Fruit fly (Drosophila melanogaster) whole organism, embryonic: ENCODE measurements around the gene CG4009.

Experiments used
- CG13296 ChIP-seq: fragments of 200-800 bp; sonication (Bioruptor generic); optimal IDR thresholded peaks from 3 replicates; lab custom pipeline; 2018; ENCODE audit warnings: missing biosample characterization, mild to moderate bottlenecking, missing genetic modification characterization
- CG15514 ChIP-seq: fragments of 200-800 bp; sonication (Bioruptor generic); optimal IDR thresholded peaks from 3 replicates; lab custom pipeline; 2017; ENCODE audit warnings: missing biosample characterization, missing genetic modification characterization, mild to moderate bottlenecking, moderate library complexity, missing genetic modification reagents
- CG17186 ChIP-seq: fragments of 200-800 bp; sonication (Bioruptor generic); optimal IDR thresholded peaks from 3 replicates; lab custom pipeline; 2017; ENCODE audit warnings: missing biosample characterization, missing genetic modification reagents, missing genetic modification characterization
- CG17385 ChIP-seq: fragments of 200-800 bp; sonication (Bioruptor generic); optimal IDR thresholded peaks from 3 replicates; lab custom pipeline; 2018; ENCODE audit warnings: missing biosample characterization, mild to moderate bottlenecking, missing genetic modification characterization
- CG18599 ChIP-seq: fragments of 200-800 bp; sonication (Bioruptor generic); optimal IDR thresholded peaks from 3 replicates; lab custom pipeline; 2017; ENCODE audit warnings: missing biosample characterization, missing genetic modification characterization, mild to moderate bottlenecking, moderate library complexity, missing genetic modification reagents
- CG18619 ChIP-seq: fragments of 200-800 bp; sonication (Bioruptor generic); optimal IDR thresholded peaks from 3 replicates; lab custom pipeline; 2017; ENCODE audit warnings: missing biosample characterization, mild to moderate bottlenecking, missing genetic modification characterization
- CG2712 ChIP-seq: fragments of 200-800 bp; optimal IDR thresholded peaks from 3 replicates; lab custom pipeline; 2019; ENCODE audit warnings: missing biosample characterization, mild to moderate bottlenecking, missing genetic modification characterization, moderate library complexity
- CG33557 ChIP-seq: fragments of 200-800 bp; sonication (Bioruptor generic); optimal IDR thresholded peaks from 2 replicates; lab custom pipeline; 2019; ENCODE audit warnings: missing biosample characterization, mild to moderate bottlenecking, missing genetic modification characterization, moderate library complexity
- CG7745 ChIP-seq: fragments of 200-800 bp; sonication (Bioruptor generic); optimal IDR thresholded peaks from 2 replicates; lab custom pipeline; 2018; ENCODE audit warnings: missing biosample characterization, mild to moderate bottlenecking, missing genetic modification characterization, moderate library complexity
- CG8089 ChIP-seq: fragments of 200-800 bp; sonication (Bioruptor generic); optimal IDR thresholded peaks from 3 replicates; lab custom pipeline; 2016; ENCODE audit warnings: missing biosample characterization, missing genetic modification characterization
- CG8388 ChIP-seq: fragments of 200-800 bp; sonication (Bioruptor generic); optimal IDR thresholded peaks from 2 replicates; lab custom pipeline; 2019; ENCODE audit warnings: missing biosample characterization, mild to moderate bottlenecking, missing genetic modification characterization, moderate library complexity
- CG8478 ChIP-seq: fragments of >200 bp; optimal IDR thresholded peaks from 2 replicates; lab custom pipeline; 2018
- CG8924 ChIP-seq: fragments of 200-800 bp; optimal IDR thresholded peaks from 3 replicates; lab custom pipeline; 2019; ENCODE audit warnings: missing biosample characterization, mild to moderate bottlenecking, missing genetic modification characterization, moderate library complexity
- CG9727 ChIP-seq: fragments of 200-800 bp; sonication (Bioruptor generic); optimal IDR thresholded peaks from 3 replicates; lab custom pipeline; 2017; ENCODE audit warnings: missing biosample characterization, mild to moderate bottlenecking, missing genetic modification characterization
- D ChIP-seq, 2 experiments: fragments of 200-800 bp in 1 of 2; fragments of >200 bp in 1 of 2; sonication (Bioruptor generic) in 1 of 2; optimal IDR thresholded peaks; 2 replicates in 1 of 2; 3 replicates in 1 of 2; lab custom pipeline; 2017; ENCODE audit warnings: mild to moderate bottlenecking in 1 of 2, missing biosample characterization in 1 of 2, missing genetic modification characterization in 1 of 2, missing genetic modification reagents in 1 of 2
- D19A ChIP-seq: fragments of 200-800 bp; optimal IDR thresholded peaks from 3 replicates; lab custom pipeline; 2019; ENCODE audit warnings: missing biosample characterization, mild to moderate bottlenecking, missing genetic modification characterization, moderate library complexity
- Dek ChIP-seq: fragments of 200-800 bp; sonication (Bioruptor generic); optimal IDR thresholded peaks from 3 replicates; lab custom pipeline; 2019; ENCODE audit warnings: missing biosample characterization, mild to moderate bottlenecking, missing genetic modification characterization, moderate library complexity
- Fer1 ChIP-seq: fragments of 200-800 bp; sonication (Bioruptor generic); optimal IDR thresholded peaks from 2 replicates; lab custom pipeline; 2017; ENCODE audit warnings: missing biosample characterization, mild to moderate bottlenecking, missing genetic modification characterization
- H15 ChIP-seq: fragments of 200-800 bp; sonication (Bioruptor generic); IDR thresholded peaks from 3 replicates; pipeline ENCODE4 v1.3.6; 2022; ENCODE audit warnings: missing biosample characterization, missing genetic modification characterization
- Lim3 ChIP-seq: fragments of 200-800 bp; sonication (Bioruptor generic); IDR thresholded peaks from 2 replicates; pipeline ENCODE4 v1.3.6; 2022; ENCODE audit warnings: missing biosample characterization, missing genetic modification characterization
- Oaz ChIP-seq: fragments of 200-800 bp; sonication (Bioruptor generic); IDR thresholded peaks from 2 replicates; pipeline ENCODE4 v1.3.6; 2022; ENCODE audit warnings: missing biosample characterization, missing genetic modification characterization
- Ptx1 ChIP-seq: fragments of 200-800 bp; sonication (Bioruptor generic); IDR thresholded peaks from 2 replicates; pipeline ENCODE4 v1.3.6; 2022; ENCODE audit warnings: missing biosample characterization, missing genetic modification characterization
- Rfx ChIP-seq: fragments of 200-800 bp; sonication (Bioruptor generic); IDR thresholded peaks from 2 replicates; pipeline ENCODE4 v1.3.6; 2022; ENCODE audit warnings: missing biosample characterization, missing genetic modification characterization
- Spps ChIP-seq: fragments of 200-800 bp; sonication (Bioruptor generic); optimal IDR thresholded peaks from 2 replicates; lab custom pipeline; 2018; ENCODE audit warnings: missing biosample characterization, mild to moderate bottlenecking, missing genetic modification characterization
- Sry-β ChIP-seq: fragments of 200-800 bp; sonication (Bioruptor generic); optimal IDR thresholded peaks from 2 replicates; lab custom pipeline; 2018; ENCODE audit warnings: missing biosample characterization, mild to moderate bottlenecking, missing genetic modification characterization, moderate library complexity
- Trl ChIP-seq, 3 experiments: fragments of >200 bp in 2 of 3; fragments of 200-800 bp in 1 of 3; sonication (Bioruptor generic) in 1 of 3; optimal IDR thresholded peaks; 2 replicates in 1 of 3; 3 replicates in 2 of 3; lab custom pipeline; 2016 to 2017; ENCODE audit warnings: missing biosample characterization in 1 of 3, missing genetic modification characterization in 1 of 3
- Usf ChIP-seq: fragments of 200-800 bp; sonication (Bioruptor generic); optimal IDR thresholded peaks from 2 replicates; lab custom pipeline; 2017; ENCODE audit warnings: missing genotype, missing biosample characterization, missing genetic modification characterization
- Xbp1 ChIP-seq: fragments of 200-800 bp; sonication (Bioruptor generic); optimal IDR thresholded peaks from 3 replicates; lab custom pipeline; 2016; ENCODE audit warnings: missing biosample characterization, mild to moderate bottlenecking, missing genetic modification characterization
- Xrp1 ChIP-seq: fragments of 200-800 bp; sonication (Bioruptor generic); IDR thresholded peaks from 2 replicates; pipeline ENCODE4 v1.3.6; 2022; ENCODE audit warnings: missing biosample characterization, missing genetic modification characterization
- az2 ChIP-seq: fragments of 200-800 bp; sonication (Bioruptor generic); optimal IDR thresholded peaks from 3 replicates; lab custom pipeline; 2016; ENCODE audit warnings: missing biosample characterization, missing genetic modification characterization
- chn ChIP-seq: fragments of 200-800 bp; sonication (Bioruptor generic); optimal IDR thresholded peaks from 2 replicates; lab custom pipeline; 2016; ENCODE audit warnings: missing biosample characterization, missing genetic modification characterization
- gcm ChIP-seq: fragments of 200-800 bp; sonication (Bioruptor generic); optimal IDR thresholded peaks from 2 replicates; lab custom pipeline; 2019; ENCODE audit warnings: missing biosample characterization, mild to moderate bottlenecking, missing genetic modification characterization, moderate library complexity
- gem ChIP-seq: fragments of 200-800 bp; sonication (Bioruptor generic); optimal IDR thresholded peaks from 2 replicates; lab custom pipeline; 2019; ENCODE audit warnings: missing biosample characterization, mild to moderate bottlenecking, missing genetic modification characterization, moderate library complexity
- grau ChIP-seq: fragments of 200-800 bp; optimal IDR thresholded peaks from 3 replicates; lab custom pipeline; 2019; ENCODE audit warnings: missing biosample characterization, mild to moderate bottlenecking, missing genetic modification characterization, moderate library complexity
- hb ChIP-seq: fragments of 200-800 bp; sonication (Bioruptor generic); IDR thresholded peaks from 3 replicates; pipeline ENCODE4 v1.3.6; 2022; ENCODE audit warnings: missing biosample characterization, missing genetic modification characterization; ENCODE audit not compliant: partially characterized antibody
- hbn ChIP-seq: fragments of 200-800 bp; sonication (Bioruptor generic); IDR thresholded peaks from 2 replicates; pipeline ENCODE4 v1.3.6; 2022; ENCODE audit warnings: missing biosample characterization, missing genetic modification characterization; ENCODE audit not compliant: partially characterized antibody
- her ChIP-seq: fragments of 200-800 bp; sonication (Bioruptor generic); optimal IDR thresholded peaks from 2 replicates; lab custom pipeline; 2016; ENCODE audit warnings: missing biosample characterization, missing genetic modification characterization
- hth ChIP-seq: fragments of >200 bp; optimal IDR thresholded peaks from 2 replicates; lab custom pipeline; 2017; ENCODE audit warnings: inconsistent platforms
- insv ChIP-seq, 2 experiments: fragments of 200-800 bp; sonication (Bioruptor generic); optimal IDR thresholded peaks; 3 replicates each; lab custom pipeline; 2016 to 2018; ENCODE audit warnings: missing biosample characterization in 2 of 2, missing genetic modification characterization in 2 of 2
- jing ChIP-seq: fragments of 200-800 bp; sonication (Bioruptor generic); optimal IDR thresholded peaks from 2 replicates; lab custom pipeline; 2018; ENCODE audit warnings: missing biosample characterization, mild to moderate bottlenecking, missing genetic modification characterization
- nerfin-1 ChIP-seq: fragments of 200-800 bp; sonication (Bioruptor generic); optimal IDR thresholded peaks from 3 replicates; lab custom pipeline; 2019; ENCODE audit warnings: missing biosample characterization, mild to moderate bottlenecking, missing genetic modification characterization, moderate library complexity
- phol ChIP-seq: fragments of 200-800 bp; sonication (Bioruptor generic); optimal IDR thresholded peaks from 3 replicates; lab custom pipeline; 2018; ENCODE audit warnings: missing biosample characterization, mild to moderate bottlenecking, missing genetic modification characterization, moderate library complexity
- run ChIP-seq: fragments of 200-800 bp; sonication (Bioruptor generic); optimal IDR thresholded peaks from 3 replicates; lab custom pipeline; 2018; ENCODE audit warnings: missing biosample characterization, mild to moderate bottlenecking, missing genetic modification characterization
- sna ChIP-seq: fragments of 200-800 bp; sonication (Bioruptor generic); IDR thresholded peaks from 2 replicates; pipeline ENCODE4 v1.3.6; 2022; ENCODE audit warnings: missing biosample characterization, missing genetic modification characterization; ENCODE audit not compliant: partially characterized antibody
- vfl ChIP-seq: fragments of 200-800 bp; sonication (Bioruptor generic); optimal IDR thresholded peaks from 2 replicates; lab custom pipeline; 2016; ENCODE audit warnings: missing biosample characterization, missing genetic modification characterization
- vnd ChIP-seq: fragments of 200-800 bp; sonication (Bioruptor generic); IDR thresholded peaks from 3 replicates; pipeline ENCODE4 v1.3.6; 2022; ENCODE audit warnings: missing biosample characterization, missing genetic modification characterization; ENCODE audit not compliant: partially characterized antibody
- vvl ChIP-seq: fragments of 200-800 bp; sonication (Bioruptor generic); IDR thresholded peaks from 2 replicates; pipeline ENCODE4 v1.3.6; 2022; ENCODE audit warnings: missing biosample characterization, missing genetic modification characterization
- wor ChIP-seq: fragments of 200-800 bp; sonication (Bioruptor generic); IDR thresholded peaks from 2 replicates; pipeline ENCODE4 v1.3.6; 2022; ENCODE audit warnings: missing biosample characterization, missing genetic modification characterization
- zf30C ChIP-seq: fragments of 200-800 bp; sonication (Bioruptor generic); optimal IDR thresholded peaks from 3 replicates; lab custom pipeline; 2018; ENCODE audit warnings: missing biosample characterization, mild to moderate bottlenecking, missing genetic modification characterization

CG4009 gene

dm6 chr3R:17052465-17053149 is 16.8 kb upstream of the CG4009 start (continued):
- no peak for TF ChIP-seq Fer1 (GFP tag; lab: Kevin White, UChicago)
- TF ChIP-seq nerfin-1 (tag; lab: Kevin White, UChicago): peak; percentile 7
- TF ChIP-seq hth (lab: Kevin White, UChicago): no peak
- no peak for TF ChIP-seq D (optimal IDR thresholded peaks at IDR 0.05; lab: Kevin White, UChicago)
- peak; percentile 65 for TF ChIP-seq D (GFP tag; optimal IDR thresholded peaks at IDR 0.05; lab: Kevin White, UChicago)
- TF ChIP-seq grau (tag; lab: Kevin White, UChicago): peak; percentile 55
- TF ChIP-seq Oaz: no peak
- no peak for TF ChIP-seq CG18599 (GFP tag; lab: Kevin White, UChicago)
- TF ChIP-seq vnd (GFP tag; lab: Robert Waterston, UW): no peak
- TF ChIP-seq insv (GFP tag; optimal IDR thresholded peaks at IDR 0.05; lab: Kevin White, UChicago): no peak
- no peak for TF ChIP-seq hbn (GFP tag; lab: Robert Waterston, UW)
- TF ChIP-seq CG33557 (GFP tag; lab: Kevin White, UChicago): peak; percentile 89
- TF ChIP-seq her (GFP tag; lab: Kevin White, UChicago): no peak
- peak; percentile 62 for TF ChIP-seq CG8388 (GFP tag; lab: Kevin White, UChicago)
- TF ChIP-seq hb (GFP tag; lab: Robert Waterston, UW): no peak
- TF ChIP-seq run (tag; lab: Kevin White, UChicago): no peak
- TF ChIP-seq Trl (optimal IDR thresholded peaks at IDR 0.05; lab: Kevin White, UChicago): no peak
- no peak for TF ChIP-seq Trl (GFP tag; optimal IDR thresholded peaks at IDR 0.05; lab: Kevin White, UChicago)
- TF ChIP-seq CG7745: no peak
- TF ChIP-seq jing (GFP tag; lab: Kevin White, UChicago): no peak
- no peak for TF ChIP-seq vfl
- TF ChIP-seq Lim3 (GFP tag; lab: Robert Waterston, UW): no peak
- no peak for TF ChIP-seq sna (GFP tag; lab: Robert Waterston, UW)
- TF ChIP-seq CG8478 (lab: Kevin White, UChicago): no peak
- TF ChIP-seq CG15514 (GFP tag; lab: Kevin White, UChicago): no peak
- TF ChIP-seq Spps (tag; lab: Kevin White, UChicago): peak; percentile 36
- TF ChIP-seq gcm (GFP tag; lab: Kevin White, UChicago): peak; percentile 67
- peak; percentile 29 for TF ChIP-seq chn (GFP tag; lab: Kevin White, UChicago)
- TF ChIP-seq CG17186 (GFP tag; lab: Kevin White, UChicago): no peak
- TF ChIP-seq CG13296 (GFP tag; lab: Kevin White, UChicago): no peak
- TF ChIP-seq H15 (GFP tag; lab: Robert Waterston, UW): no peak
- no peak for TF ChIP-seq Sry-β (GFP tag; lab: Kevin White, UChicago)

- peak; percentile 23 for TF ChIP-seq az2 (GFP tag; lab: Kevin White, UChicago)
- peak; percentile 5 for TF ChIP-seq Dek (tag; lab: Kevin White, UChicago)
- peak; percentile 26 for TF ChIP-seq phol (tag; lab: Kevin White, UChicago)
- TF ChIP-seq zf30C (GFP tag; lab: Kevin White, UChicago): peak; percentile 23
- peak; percentile 15 for TF ChIP-seq Usf (GFP tag; lab: Kevin White, UChicago)
- TF ChIP-seq Xrp1: peak; percentile 47
- TF ChIP-seq CG2712: peak; percentile 64
- TF ChIP-seq CG8089 (GFP tag; lab: Kevin White, UChicago): no peak
- TF ChIP-seq Xbp1 (GFP tag; lab: Kevin White, UChicago): peak; percentile 23
- TF ChIP-seq gem (tag; lab: Kevin White, UChicago): peak; percentile 69
- no peak for TF ChIP-seq CG18619 (GFP tag; lab: Kevin White, UChicago)
- peak; percentile 8 for TF ChIP-seq D19A (tag; lab: Kevin White, UChicago)
- peak; percentile 13 for TF ChIP-seq CG8924 (tag; lab: Kevin White, UChicago)
- peak; percentile 20; the same call in 1 of the 2 replicates for TF ChIP-seq vvl
- 0 out of 2 replicates have a peak, but pooled peaks have one; percentile 31 for TF ChIP-seq wor (GFP tag; lab: Robert Waterston, UW)
- peak; percentile 26 for TF ChIP-seq CG9727 (GFP tag; lab: Kevin White, UChicago)
- TF ChIP-seq Ptx1 (GFP tag; lab: Robert Waterston, UW): peak; percentile 41; the same call in 1 of the 2 replicates
- 0 out of 2 replicates have a peak, but pooled peaks have one; percentile 41 for TF ChIP-seq Rfx (GFP tag; lab: Robert Waterston, UW)
- peak; percentile 25 for TF ChIP-seq CG17385
Observed at dm6 chr3R:17048867-17049266, 13.0 kb upstream of the CG4009 start.
